Fruit fly (Drosophila melanogaster) whole organism, embryonic: Measurements from ENCODE around the gene Mtp.

ENCODE experiments used
- Antp ChIP-seq: fragments of 200-800 bp; sonication (Bioruptor generic); optimal IDR thresholded peaks from 3 replicates; lab custom pipeline; 2016; ENCODE audit warnings: missing biosample characterization, missing genetic modification characterization
- Atf-2 ChIP-seq: fragments of 200-800 bp; sonication (Bioruptor generic); optimal IDR thresholded peaks from 2 replicates; lab custom pipeline; 2016; ENCODE audit warnings: missing biosample characterization, missing genetic modification characterization
- Atf3 ChIP-seq: fragments of 200-800 bp; sonication (Bioruptor generic); optimal IDR thresholded peaks from 3 replicates; lab custom pipeline; 2016; ENCODE audit warnings: missing biosample characterization, missing genetic modification characterization
- CG11695 ChIP-seq: fragments of 200-800 bp; sonication (Bioruptor generic); IDR thresholded peaks from 3 replicates; pipeline ENCODE4 v1.3.6; 2022; ENCODE audit warnings: missing biosample characterization, missing genetic modification characterization
- CG12744 ChIP-seq: fragments of 200-800 bp; sonication (Bioruptor generic); optimal IDR thresholded peaks from 2 replicates; lab custom pipeline; 2016; ENCODE audit warnings: missing biosample characterization, missing genetic modification characterization
- CG13624 ChIP-seq: fragments of 200-800 bp; sonication (Bioruptor generic); optimal IDR thresholded peaks from 2 replicates; lab custom pipeline; 2016; ENCODE audit warnings: missing biosample characterization, missing genetic modification characterization
- CG16813 ChIP-seq: fragments of 200-800 bp; sonication (Bioruptor generic); IDR thresholded peaks from 3 replicates; pipeline ENCODE4 v1.3.6; 2022; ENCODE audit warnings: missing biosample characterization, missing genetic modification characterization; ENCODE audit not compliant: partially characterized antibody
- CG18011 ChIP-seq: fragments of 200-800 bp; sonication (Bioruptor generic); optimal IDR thresholded peaks from 2 replicates; lab custom pipeline; 2017; ENCODE audit warnings: missing biosample characterization, missing genetic modification characterization, mild to moderate bottlenecking, moderate library complexity, missing genotype
- CG2129 ChIP-seq: fragments of 200-800 bp; sonication (Bioruptor generic); IDR thresholded peaks from 2 replicates; pipeline ENCODE4 v1.3.6; 2022; ENCODE audit warnings: missing biosample characterization, missing genetic modification characterization; ENCODE audit not compliant: partially characterized antibody
- CG2678 ChIP-seq: fragments of 200-800 bp; sonication (Bioruptor generic); optimal IDR thresholded peaks from 3 replicates; lab custom pipeline; 2019; ENCODE audit warnings: missing biosample characterization, mild to moderate bottlenecking, missing genetic modification characterization, moderate library complexity
- CG30403 ChIP-seq: fragments of 200-800 bp; sonication (Bioruptor generic); optimal IDR thresholded peaks from 3 replicates; lab custom pipeline; 2016; ENCODE audit warnings: missing biosample characterization, missing genetic modification characterization
- CG3163 ChIP-seq: fragments of 200-800 bp; sonication (Bioruptor generic); optimal IDR thresholded peaks from 3 replicates; lab custom pipeline; 2016; ENCODE audit warnings: missing biosample characterization, missing genetic modification characterization
- CG43689 ChIP-seq: fragments of 200-800 bp; sonication (Bioruptor generic); IDR thresholded peaks from 2 replicates; pipeline ENCODE4 v1.3.6; 2022; ENCODE audit warnings: missing biosample characterization, missing genetic modification characterization
- CG4424 ChIP-seq: fragments of 200-800 bp; sonication (Bioruptor generic); optimal IDR thresholded peaks from 3 replicates; lab custom pipeline; 2016; ENCODE audit warnings: missing biosample characterization, missing genetic modification characterization
- CG6254 ChIP-seq: fragments of 200-800 bp; sonication (Bioruptor generic); optimal IDR thresholded peaks from 3 replicates; lab custom pipeline; 2017; ENCODE audit warnings: mild to moderate bottlenecking, missing biosample characterization, missing genetic modification reagents, missing genetic modification characterization
- CG6683 ChIP-seq: fragments of 200-800 bp; sonication (Bioruptor generic); optimal IDR thresholded peaks from 2 replicates; lab custom pipeline; 2017; ENCODE audit warnings: missing biosample characterization, mild to moderate bottlenecking, missing genetic modification characterization, missing genetic modification reagents
- CG6791 ChIP-seq: fragments of 200-800 bp; sonication (Bioruptor generic); IDR thresholded peaks from 3 replicates; pipeline ENCODE4 v1.3.6; 2022; ENCODE audit warnings: missing biosample characterization, missing genetic modification characterization; ENCODE audit not compliant: partially characterized antibody
- CG6854 ChIP-seq: fragments of 200-800 bp; sonication (Bioruptor generic); optimal IDR thresholded peaks from 3 replicates; lab custom pipeline; 2017; ENCODE audit warnings: missing biosample characterization, mild to moderate bottlenecking, missing genetic modification characterization
- CG7372 ChIP-seq: fragments of 200-800 bp; sonication (Bioruptor generic); IDR thresholded peaks from 2 replicates; pipeline ENCODE4 v1.3.6; 2022; ENCODE audit warnings: missing biosample characterization, missing genetic modification characterization
- CG7745 ChIP-seq: fragments of 200-800 bp; sonication (Bioruptor generic); optimal IDR thresholded peaks from 2 replicates; lab custom pipeline; 2018; ENCODE audit warnings: missing biosample characterization, mild to moderate bottlenecking, missing genetic modification characterization, moderate library complexity
- CG9215 ChIP-seq: fragments of 200-800 bp; sonication (Bioruptor generic); IDR thresholded peaks from 2 replicates; pipeline ENCODE4 v1.3.6; 2022; ENCODE audit warnings: missing biosample characterization, missing genetic modification characterization
- CkIIα-i1 ChIP-seq: fragments of 200-800 bp; sonication (Bioruptor generic); IDR thresholded peaks from 2 replicates; pipeline ENCODE4 v1.3.6; 2022; ENCODE audit warnings: missing biosample characterization, missing genetic modification characterization
- Dek ChIP-seq: fragments of 200-800 bp; sonication (Bioruptor generic); optimal IDR thresholded peaks from 3 replicates; lab custom pipeline; 2019; ENCODE audit warnings: missing biosample characterization, mild to moderate bottlenecking, missing genetic modification characterization, moderate library complexity
- Gug ChIP-seq: fragments of 200-800 bp; sonication (Bioruptor generic); IDR thresholded peaks from 4 replicates; pipeline ENCODE4 v1.3.6; 2022; ENCODE audit warnings: missing biosample characterization, missing genetic modification characterization
- Lim3 ChIP-seq: fragments of 200-800 bp; sonication (Bioruptor generic); IDR thresholded peaks from 2 replicates; pipeline ENCODE4 v1.3.6; 2022; ENCODE audit warnings: missing biosample characterization, missing genetic modification characterization
- Ptx1 ChIP-seq: fragments of 200-800 bp; sonication (Bioruptor generic); IDR thresholded peaks from 2 replicates; pipeline ENCODE4 v1.3.6; 2022; ENCODE audit warnings: missing biosample characterization, missing genetic modification characterization
- Ssrp ChIP-seq: fragments of 200-800 bp; sonication (Bioruptor generic); optimal IDR thresholded peaks from 2 replicates; lab custom pipeline; 2018; ENCODE audit warnings: missing biosample characterization, mild to moderate bottlenecking, missing genetic modification characterization, moderate library complexity
- Tbp ChIP-seq: fragments of >200 bp; optimal IDR thresholded peaks from 2 replicates; lab custom pipeline; 2018; ENCODE audit warnings: missing biosample characterization, missing genetic modification characterization
- Trl ChIP-seq, 3 experiments: fragments of >200 bp in 2 of 3; fragments of 200-800 bp in 1 of 3; sonication (Bioruptor generic) in 1 of 3; optimal IDR thresholded peaks; 2 replicates in 1 of 3; 3 replicates in 2 of 3; lab custom pipeline; 2016 to 2017; ENCODE audit warnings: missing biosample characterization in 1 of 3, missing genetic modification characterization in 1 of 3
- aop ChIP-seq: fragments of 200-800 bp; sonication (Bioruptor generic); IDR thresholded peaks from 2 replicates; pipeline ENCODE4 v1.3.6; 2022; ENCODE audit warnings: missing biosample characterization, missing genetic modification characterization
- bbx ChIP-seq: fragments of 200-800 bp; sonication (Bioruptor generic); IDR thresholded peaks from 2 replicates; pipeline ENCODE4 v1.3.6; 2022; ENCODE audit warnings: missing biosample characterization, missing genetic modification characterization; ENCODE audit not compliant: partially characterized antibody
- crc ChIP-seq: fragments of 200-800 bp; sonication (Bioruptor generic); optimal IDR thresholded peaks from 2 replicates; lab custom pipeline; 2016; ENCODE audit warnings: missing biosample characterization, missing genetic modification characterization
- dan ChIP-seq: fragments of 200-800 bp; sonication (Bioruptor generic); IDR thresholded peaks from 2 replicates; pipeline ENCODE4 v1.3.6; 2022; ENCODE audit warnings: missing biosample characterization, missing genetic modification characterization
- disco-r ChIP-seq: fragments of 200-800 bp; sonication (Bioruptor generic); optimal IDR thresholded peaks from 2 replicates; lab custom pipeline; 2016; ENCODE audit warnings: missing biosample characterization, missing genetic modification characterization
- dm ChIP-seq: fragments of 200-800 bp; sonication (Bioruptor generic); optimal IDR thresholded peaks from 3 replicates; lab custom pipeline; 2016; ENCODE audit warnings: missing biosample characterization, missing genetic modification characterization
- esg ChIP-seq: fragments of 200-800 bp; sonication (Bioruptor generic); conservative IDR thresholded peaks from 2 replicates; pipeline ENCODE4 v1.3.6; 2022; ENCODE audit warnings: missing biosample characterization, missing genetic modification characterization
- gfzf ChIP-seq: fragments of 200-800 bp; sonication (Bioruptor generic); optimal IDR thresholded peaks from 2 replicates; lab custom pipeline; 2016; ENCODE audit warnings: missing biosample characterization, mild to moderate bottlenecking, missing genetic modification characterization, moderate library complexity
- grau ChIP-seq: fragments of 200-800 bp; optimal IDR thresholded peaks from 3 replicates; lab custom pipeline; 2019; ENCODE audit warnings: missing biosample characterization, mild to moderate bottlenecking, missing genetic modification characterization, moderate library complexity
- gsb ChIP-seq: fragments of 200-800 bp; sonication (Bioruptor generic); IDR thresholded peaks from 2 replicates; pipeline ENCODE4 v1.3.6; 2022; ENCODE audit warnings: missing biosample characterization, missing genetic modification characterization
- h ChIP-seq: fragments of >200 bp; optimal IDR thresholded peaks from 2 replicates; lab custom pipeline; 2017
- ken ChIP-seq: fragments of 200-800 bp; sonication (Bioruptor generic); IDR thresholded peaks from 3 replicates; pipeline ENCODE4 v1.3.6; 2022; ENCODE audit warnings: missing biosample characterization, missing genetic modification characterization
- knrl ChIP-seq: fragments of 200-800 bp; sonication (Bioruptor generic); IDR thresholded peaks from 3 replicates; pipeline ENCODE4 v1.3.6; 2022; ENCODE audit warnings: missing biosample characterization, missing genetic modification characterization; ENCODE audit not compliant: partially characterized antibody
- mam ChIP-seq: fragments of 200-800 bp; sonication (Bioruptor generic); optimal IDR thresholded peaks from 3 replicates; lab custom pipeline; 2016; ENCODE audit warnings: missing biosample characterization, missing genetic modification characterization
- pb ChIP-seq: fragments of 200-800 bp; sonication (Bioruptor generic); optimal IDR thresholded peaks from 3 replicates; lab custom pipeline; 2016; ENCODE audit warnings: missing biosample characterization, missing genetic modification characterization
- rib ChIP-seq: fragments of 200-800 bp; sonication (Bioruptor generic); IDR thresholded peaks from 2 replicates; pipeline ENCODE4 v1.3.6; 2022; ENCODE audit warnings: missing biosample characterization, missing genetic modification characterization
- sug ChIP-seq: fragments of 200-800 bp; optimal IDR thresholded peaks from 2 replicates; lab custom pipeline; 2019; ENCODE audit warnings: missing biosample characterization, mild to moderate bottlenecking, missing genetic modification characterization, moderate library complexity
- vvl ChIP-seq: fragments of 200-800 bp; sonication (Bioruptor generic); IDR thresholded peaks from 2 replicates; pipeline ENCODE4 v1.3.6; 2022; ENCODE audit warnings: missing biosample characterization, missing genetic modification characterization
- zen ChIP-seq: fragments of 200-800 bp; sonication (Bioruptor generic); optimal IDR thresholded peaks from 3 replicates; lab custom pipeline; 2018; ENCODE audit warnings: missing biosample characterization, mild to moderate bottlenecking, missing genetic modification characterization, moderate library complexity

Mtp gene

DNA sequence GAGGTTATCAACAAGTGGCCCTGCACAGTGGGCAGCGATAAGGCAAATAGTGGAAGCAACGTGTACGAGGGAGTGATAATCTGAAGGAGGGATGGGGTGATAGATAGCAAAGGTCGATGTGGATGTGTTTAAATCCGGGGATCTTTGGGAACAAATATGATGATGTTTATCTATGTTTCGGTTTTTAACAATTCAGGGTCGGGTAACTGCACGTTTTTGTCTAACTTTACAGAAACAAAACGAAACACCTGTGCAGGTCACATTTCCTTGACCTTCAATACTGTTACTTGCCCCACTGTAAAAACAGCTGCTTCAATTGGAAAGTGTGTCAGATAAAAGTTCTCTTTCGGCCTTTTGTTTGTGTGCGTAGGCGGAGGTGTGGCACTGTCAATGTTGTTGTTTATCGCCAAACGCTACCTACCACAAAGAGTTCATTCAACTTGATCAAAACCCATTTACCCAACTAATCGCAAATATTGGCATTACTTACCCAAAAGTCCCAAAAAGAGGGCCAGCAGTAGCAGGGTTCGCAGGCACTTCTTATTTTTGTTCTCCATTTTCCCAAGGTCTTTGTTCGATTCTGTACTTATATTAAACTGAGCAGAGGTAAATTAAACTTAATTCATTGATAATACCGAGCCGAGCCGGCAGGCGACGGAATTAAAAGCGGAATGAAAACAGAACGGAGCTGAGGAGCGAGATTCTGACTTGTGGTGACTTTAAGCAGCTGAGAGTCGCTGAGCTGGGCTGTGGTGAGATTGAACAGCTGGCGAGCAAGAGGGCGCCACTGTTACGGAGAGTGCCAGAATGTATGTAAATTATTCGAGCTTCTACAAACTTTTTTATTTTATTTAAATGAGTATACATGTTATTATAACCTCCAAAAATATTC, at the start of gene Mtp (continued):
- TF ChIP-seq bbx (GFP tag; lab: Robert Waterston, UW) (no peak; the same call in 1 of the 2 replicates), Ssrp (peak; percentile 73), Gug (peak; percentile 47; the same call in 3 of the 4 replicates), CG6254 (GFP tag; lab: Kevin White, UChicago) (peak; percentile 78), CG7745 (no peak), esg (GFP tag; lab: Robert Waterston, UW) (peak; percentile 69), aop (GFP tag; lab: Robert Waterston, UW) (no peak), CG2678 (peak; percentile 80), gsb (GFP tag; lab: Robert Waterston, UW) (0 out of 2 replicates have a peak, but pooled peaks have one; percentile 20), pb (GFP tag; lab: Kevin White, UChicago) (peak; percentile 81), vvl (peak; percentile 85), rib (no peak), crc (peak; percentile 41), CG7372 (GFP tag; lab: Robert Waterston, UW) (peak; percentile 43; the same call in 1 of the 2 replicates), sug (peak; percentile 76), mam (GFP tag; lab: Kevin White, UChicago) (peak; percentile 55), CG6854 (GFP tag; lab: Kevin White, UChicago) (peak; percentile 56), CG9215 (GFP tag; lab: Robert Waterston, UW) (peak; percentile 28; the same call in 1 of the 2 replicates), Lim3 (GFP tag; lab: Robert Waterston, UW) (no peak), ken (0 out of 3 replicates have a peak, but pooled peaks have one; percentile 71), Trl (optimal IDR thresholded peaks at IDR 0.05; lab: Kevin White, UChicago) (peak; percentile 3 to 4), Trl (GFP tag; optimal IDR thresholded peaks at IDR 0.05; lab: Kevin White, UChicago) (peak; percentile 75), CG11695 (GFP tag; lab: Robert Waterston, UW) (peak; percentile 68; the same call in 2 of the 3 replicates), CG30403 (GFP tag; lab: Kevin White, UChicago) (peak; percentile 78), Ptx1 (peak; percentile 80; the same call in 1 of the 2 replicates), knrl (no peak), CG13624 (peak; percentile 49), CG2129 (GFP tag; lab: Robert Waterston, UW) (no peak), Atf-2 (peak; percentile 71), CG4424 (GFP tag; lab: Kevin White, UChicago) (peak; percentile 67), dan (GFP tag; lab: Robert Waterston, UW) (no peak), CG43689 (GFP tag; lab: Robert Waterston, UW) (0 out of 2 replicates have a peak, but pooled peaks have one; percentile 25), disco-r (GFP tag; lab: Kevin White, UChicago) (peak; percentile 18), Tbp (GFP tag; lab: Kevin White, UChicago) (no peak), CG18011 (GFP tag; lab: Kevin White, UChicago) (peak; percentile 24), CG12744 (GFP tag; lab: Kevin White, UChicago) (peak; percentile 43), CG3163 (GFP tag; lab: Kevin White, UChicago) (peak; percentile 52), CkIIα-i1 (no peak), grau (tag; lab: Kevin White, UChicago) (peak; percentile 82), CG6791 (GFP tag; lab: Robert Waterston, UW) (no peak), zen (no peak), CG16813 (0 out of 3 replicates have a peak, but pooled peaks have one; percentile 30), h (no peak), Atf3 (peak; percentile 24), gfzf (GFP tag; lab: Kevin White, UChicago) (no peak), dm (GFP tag; lab: Kevin White, UChicago) (peak; percentile 47), Antp (GFP tag; lab: Kevin White, UChicago) (peak; percentile 88), Dek (tag; lab: Kevin White, UChicago) (peak; percentile 42), CG6683 (GFP tag; lab: Kevin White, UChicago) (peak; percentile 19)
